Worm (Caenorhabditis elegans) whole organism, L2 larva: ENCODE data around the gene srsx-30.

ENCODE experiments used
- ZK546.5 ChIP-seq: sonication (generic microtip); optimal IDR thresholded peaks from 2 replicates; lab custom pipeline; 2017; ENCODE audit warnings: missing biosample characterization, missing genetic modification characterization
- ceh-16 ChIP-seq: fragments of 150-350 bp; optimal IDR thresholded peaks from 2 replicates; lab custom pipeline; 2014; ENCODE audit warnings: missing biosample characterization, missing genetic modification characterization
- nhr-12 ChIP-seq: fragments of 150-350 bp; optimal IDR thresholded peaks from 2 replicates; lab custom pipeline; 2014; ENCODE audit warnings: missing biosample characterization, missing genetic modification characterization
- unc-55 ChIP-seq: fragments of 150-350 bp; sonication (generic microtip); optimal IDR thresholded peaks from 3 replicates; lab custom pipeline; 2014; ENCODE audit warnings: missing biosample characterization, missing genetic modification reagents, missing genetic modification characterization

- TF ChIP-seq ceh-16 (no peak), nhr-12 (tag; lab: Kevin White, UChicago) (no peak), unc-55 (no peak), ZK546.5 (tag; lab: Kevin White, UChicago) (no peak)
Observed at ce11 chrV:10123324-10123723, 35.3 kb upstream of the srsx-30 start, which contains the start of gene C08B6.6.
